Fruit fly (Drosophila melanogaster) ovary, adult (tissue): ENCODE measurements around the gene CG33946.

Experiments
- CG17801 ChIP-seq: fragments of 200-800 bp; optimal IDR thresholded peaks from 2 replicates; lab custom pipeline; 2019; ENCODE audit warnings: missing biosample characterization, mild to moderate bottlenecking, missing genetic modification characterization, moderate library complexity; ENCODE audit not compliant: partially characterized antibody

The CG33946 gene

DNA sequence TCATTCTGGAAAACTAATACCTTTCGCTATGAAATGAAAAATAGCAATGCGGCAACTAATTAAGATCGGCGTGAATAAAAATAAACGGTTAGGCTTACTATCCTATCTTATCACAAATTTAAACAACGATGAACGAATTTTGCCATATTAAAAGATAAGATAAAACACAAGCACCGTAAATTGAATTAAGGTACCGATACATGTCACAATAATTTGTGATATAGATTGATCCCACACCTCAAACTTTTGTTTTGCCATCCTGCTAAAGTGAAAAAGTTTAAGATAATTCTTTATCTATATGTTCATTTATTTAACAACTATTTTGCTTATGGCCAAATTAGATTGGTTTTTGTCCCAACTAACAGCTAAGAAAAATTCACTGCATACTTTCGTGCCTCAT is 13.7 kb downstream of the CG33946 start, which contains the start of gene CG42714:
Gene CG42714 (minus strand): TSS at position 22 of the 400 bp plus-strand sequence.
- TF ChIP-seq CG17801 (GFP tag; lab: Kevin White, UChicago), result no peak

DNA sequence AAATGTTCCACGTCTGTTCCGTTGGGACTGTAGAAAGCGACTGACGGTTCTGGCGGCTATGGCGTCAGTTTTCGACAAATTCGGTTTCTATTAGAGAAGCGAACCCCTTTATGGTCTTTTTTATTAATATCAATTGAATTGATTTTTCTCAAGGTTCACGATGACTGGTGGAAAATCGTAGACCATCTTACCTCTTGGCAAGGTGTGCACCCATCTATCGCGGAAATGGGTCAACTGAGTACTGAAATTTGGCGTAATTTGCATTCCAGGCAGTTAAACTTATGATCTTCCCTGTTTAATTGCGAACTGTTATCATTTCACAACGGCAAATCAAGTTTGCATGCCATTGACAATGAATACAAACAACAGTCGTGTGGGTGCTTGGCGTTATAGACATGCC is 19.6 kb downstream of the CG33946 start, which contains the start of gene CG10226:
Gene CG10226 (minus strand): TSS at position 101 of the 400 bp plus-strand sequence.
- TF ChIP-seq CG17801 (GFP tag; lab: Kevin White, UChicago), result no peak

DNA sequence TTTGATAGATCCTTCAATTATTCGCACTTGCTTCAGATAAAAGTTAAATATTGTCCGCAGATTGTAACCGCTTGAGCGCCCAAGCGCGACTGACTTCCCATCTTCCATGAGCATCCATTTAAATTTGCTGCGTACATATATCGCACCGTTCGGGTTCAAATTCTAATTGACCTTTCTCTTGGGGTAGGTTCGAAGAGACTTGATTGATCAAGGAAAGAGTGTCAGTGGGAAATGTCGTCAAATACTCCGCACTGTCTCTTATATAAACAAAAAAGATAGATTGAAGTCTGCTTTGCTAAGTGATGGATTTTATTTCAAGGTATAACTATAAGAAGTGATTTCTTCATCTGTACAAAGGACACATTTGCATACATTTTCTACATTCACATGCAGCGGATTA is 25.3 kb downstream of the CG33946 start, which contains the start of gene Mdr65:
Gene Mdr65 (minus strand): TSS at position 101 of the 400 bp plus-strand sequence.
- TF ChIP-seq CG17801 (GFP tag; lab: Kevin White, UChicago), result no peak

DNA sequence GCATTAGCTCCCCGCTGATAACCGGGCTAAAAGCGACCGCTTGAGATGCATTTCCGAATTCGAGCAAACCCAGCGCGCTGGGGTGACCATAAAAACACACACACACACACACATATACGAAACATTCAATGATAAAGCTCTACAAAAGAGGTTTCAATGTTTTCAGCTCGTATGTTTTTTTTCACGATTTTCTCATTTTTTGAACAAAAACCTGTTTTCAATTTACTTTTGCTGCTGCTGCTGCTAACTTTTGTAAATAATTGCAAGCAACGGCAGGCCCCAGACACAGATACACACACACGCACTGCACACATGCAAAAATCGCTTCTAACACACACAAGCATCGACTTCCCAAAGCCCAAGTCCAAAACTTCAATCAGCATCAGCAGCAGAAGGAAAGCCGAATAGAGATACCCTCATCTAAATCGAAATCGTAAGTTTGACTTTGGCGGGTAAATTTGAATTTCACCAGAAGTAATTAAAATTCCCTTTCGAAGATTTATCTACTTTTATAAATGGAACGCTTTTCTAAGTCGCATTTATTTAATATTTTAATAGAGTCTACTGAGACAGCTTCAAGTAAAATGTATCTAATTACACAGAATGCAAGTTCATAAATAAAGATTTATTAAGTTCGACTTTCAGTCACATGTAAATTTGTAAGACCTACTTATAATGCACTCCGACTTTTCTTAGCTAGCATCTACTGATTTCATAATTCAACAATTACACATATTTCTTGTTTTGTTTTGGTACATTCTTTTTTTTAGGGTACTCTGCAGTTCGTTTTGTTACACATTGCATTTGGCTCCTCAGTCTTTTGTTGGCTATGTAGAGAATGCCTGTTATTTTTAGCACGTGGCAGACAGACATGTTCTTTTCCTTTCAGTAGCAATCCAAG is 29.1 kb downstream of the CG33946 start:
- no peak for TF ChIP-seq CG17801 (GFP tag; lab: Kevin White, UChicago)

DNA sequence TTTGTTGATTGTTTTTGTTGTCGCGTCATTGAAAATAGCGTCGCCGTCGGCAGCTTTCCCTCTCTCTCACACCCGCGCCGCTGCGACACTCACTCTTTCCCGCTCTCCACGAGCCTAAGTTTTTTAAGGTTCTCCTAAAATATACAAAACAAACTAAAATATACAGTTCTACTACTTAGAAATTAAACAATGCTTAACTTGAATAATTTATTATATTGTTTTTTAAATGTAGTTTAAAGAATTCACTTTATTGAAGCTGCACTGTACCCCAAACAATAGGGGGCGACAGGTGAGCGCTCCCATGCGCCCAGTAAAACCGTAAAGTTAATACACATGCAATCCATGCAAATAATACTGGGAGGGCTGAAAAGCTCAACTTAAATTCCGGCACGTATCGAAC is 33.4 kb downstream of the CG33946 start:
- TF ChIP-seq CG17801 (GFP tag; lab: Kevin White, UChicago), result peak; percentile 37

DNA sequence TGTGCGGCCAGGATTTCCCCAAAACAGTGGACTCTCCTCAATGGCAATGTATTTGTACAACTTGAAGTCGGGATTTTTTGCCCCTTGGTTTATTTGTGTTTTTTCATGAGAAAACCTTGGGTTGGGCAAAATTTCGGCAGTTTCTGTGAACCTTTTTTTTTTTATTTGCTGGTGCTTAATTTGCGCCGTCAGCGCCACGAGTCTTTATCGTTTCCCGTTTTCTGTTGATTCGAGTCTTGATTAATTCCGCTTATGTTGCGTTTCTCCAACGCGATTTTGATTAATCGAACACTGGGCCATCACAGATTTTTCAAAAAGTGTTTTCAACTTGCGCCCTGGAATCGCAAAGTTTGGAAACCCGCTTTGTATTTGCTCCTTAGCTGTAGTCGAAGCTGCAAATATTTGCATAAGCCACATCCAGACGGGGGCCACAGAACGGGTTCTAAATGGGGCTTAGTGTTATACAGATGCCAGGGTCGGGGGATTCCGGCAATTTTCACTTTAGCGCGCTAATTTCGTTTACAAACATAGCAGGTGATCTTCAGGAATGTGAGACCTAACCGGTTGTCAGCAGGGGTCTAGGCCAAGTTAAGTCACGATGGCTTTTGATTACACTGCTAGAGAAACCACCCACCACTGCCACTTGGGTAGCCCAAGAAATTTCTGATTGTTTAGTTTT is 34.2 kb downstream of the CG33946 start:
- no peak for TF ChIP-seq CG17801 (GFP tag; lab: Kevin White, UChicago)

DNA sequence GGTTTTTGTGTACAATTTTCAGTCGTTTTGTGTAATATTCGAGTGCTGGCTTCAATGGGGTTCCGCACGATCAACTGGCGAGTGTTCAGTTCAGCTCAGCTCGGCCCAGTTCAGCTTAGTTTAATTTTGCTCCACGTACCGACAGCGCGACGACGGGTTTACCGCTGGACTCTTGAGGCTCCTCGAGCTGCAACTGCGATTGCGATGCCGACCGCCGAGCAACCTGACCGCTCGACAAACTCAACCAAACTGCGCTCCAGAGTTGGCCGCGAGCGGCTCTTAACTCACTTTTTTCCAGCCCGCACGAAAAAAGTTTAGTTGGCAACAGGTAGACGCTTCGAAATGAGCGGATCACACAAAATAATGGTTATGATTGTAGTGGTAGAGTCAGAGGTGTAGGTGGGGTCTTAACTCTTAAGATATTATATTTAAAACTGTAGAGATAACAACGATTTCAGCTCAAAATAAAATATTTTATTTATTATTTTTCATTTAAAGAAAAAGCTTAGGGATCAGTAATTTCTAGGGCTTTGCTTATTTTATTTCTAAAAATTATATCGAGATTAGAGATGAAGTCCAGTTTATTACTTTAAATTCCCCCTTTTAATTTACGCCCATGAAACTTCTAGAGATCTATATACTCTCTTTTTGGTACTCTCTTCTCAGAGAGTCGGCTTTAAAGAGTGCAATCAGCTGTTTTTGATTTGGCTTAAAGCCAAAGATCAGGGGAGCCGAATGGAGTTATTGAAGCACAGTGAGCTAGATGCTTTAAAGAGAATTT is 36.2 kb downstream of the CG33946 start, which contains the start of gene Best2:
Gene Best2 (minus strand): TSS at position 258 of the 781 bp plus-strand sequence.
- TF ChIP-seq CG17801 (GFP tag; lab: Kevin White, UChicago), result peak; percentile 96

DNA sequence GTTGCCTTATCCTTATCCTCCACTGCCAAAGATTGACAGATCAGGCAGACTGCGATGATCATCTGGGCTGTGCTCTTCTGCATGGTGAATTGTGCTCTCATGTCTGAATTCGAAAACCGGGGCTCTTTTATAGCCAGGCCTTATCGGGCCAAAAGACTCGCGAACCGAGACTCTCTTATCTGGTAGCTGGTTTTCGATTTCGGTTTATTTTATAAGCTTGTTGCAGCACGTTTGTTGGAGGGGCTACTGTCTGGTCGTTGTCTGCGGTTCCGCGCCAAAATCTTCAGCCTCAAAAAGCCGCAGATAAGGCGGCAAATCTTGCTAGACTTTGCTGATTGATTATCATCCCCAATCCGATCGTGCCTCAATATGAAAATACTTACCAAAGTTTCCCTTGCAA is 38.3 kb downstream of the CG33946 start, which contains the start of gene CG10163:
Gene CG10163 (minus strand): TSS at position 101 of the 400 bp plus-strand sequence.
- no peak for TF ChIP-seq CG17801 (GFP tag; lab: Kevin White, UChicago)

DNA sequence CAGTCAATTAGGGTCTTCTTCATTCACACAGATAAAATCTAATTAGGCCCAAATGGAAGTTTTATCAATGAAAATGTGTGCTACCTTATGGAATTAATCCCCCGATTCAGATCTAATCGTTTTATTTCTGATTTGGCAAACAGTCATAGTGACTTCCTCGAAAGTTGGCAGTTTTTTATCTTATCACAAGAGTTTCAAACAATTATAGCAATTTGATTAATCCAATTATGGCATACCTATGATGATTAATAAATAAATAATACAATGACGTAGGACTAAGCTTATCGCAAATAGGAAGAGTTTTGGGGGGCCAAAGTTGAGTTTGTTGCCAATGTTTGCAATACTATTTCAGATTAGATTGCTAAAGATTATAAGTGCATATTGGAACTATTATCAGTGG is 40.9 kb downstream of the CG33946 start:
- no peak for TF ChIP-seq CG17801 (GFP tag; lab: Kevin White, UChicago)

DNA sequence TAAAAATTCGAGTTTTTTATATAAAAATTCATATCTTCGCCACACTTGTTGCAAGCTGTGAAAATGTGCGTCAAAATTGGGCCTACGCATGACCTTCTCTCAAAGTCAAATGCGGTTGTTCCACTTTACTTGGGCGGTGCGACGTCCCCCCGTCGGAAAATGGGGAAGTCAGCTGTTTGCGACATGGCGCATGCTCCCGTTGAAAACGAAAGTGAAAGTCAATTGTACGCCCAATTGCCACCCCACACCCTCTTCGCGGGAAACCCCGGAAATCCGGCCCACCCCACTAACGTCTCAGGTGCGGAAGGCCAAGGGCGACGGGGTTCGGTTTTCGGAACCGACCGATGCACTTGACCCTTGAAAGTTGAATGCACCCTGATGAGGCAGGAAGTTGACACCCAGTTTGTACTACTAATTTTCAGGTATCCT is 41.7 kb downstream of the CG33946 start:
- no peak for TF ChIP-seq CG17801 (GFP tag; lab: Kevin White, UChicago)

DNA sequence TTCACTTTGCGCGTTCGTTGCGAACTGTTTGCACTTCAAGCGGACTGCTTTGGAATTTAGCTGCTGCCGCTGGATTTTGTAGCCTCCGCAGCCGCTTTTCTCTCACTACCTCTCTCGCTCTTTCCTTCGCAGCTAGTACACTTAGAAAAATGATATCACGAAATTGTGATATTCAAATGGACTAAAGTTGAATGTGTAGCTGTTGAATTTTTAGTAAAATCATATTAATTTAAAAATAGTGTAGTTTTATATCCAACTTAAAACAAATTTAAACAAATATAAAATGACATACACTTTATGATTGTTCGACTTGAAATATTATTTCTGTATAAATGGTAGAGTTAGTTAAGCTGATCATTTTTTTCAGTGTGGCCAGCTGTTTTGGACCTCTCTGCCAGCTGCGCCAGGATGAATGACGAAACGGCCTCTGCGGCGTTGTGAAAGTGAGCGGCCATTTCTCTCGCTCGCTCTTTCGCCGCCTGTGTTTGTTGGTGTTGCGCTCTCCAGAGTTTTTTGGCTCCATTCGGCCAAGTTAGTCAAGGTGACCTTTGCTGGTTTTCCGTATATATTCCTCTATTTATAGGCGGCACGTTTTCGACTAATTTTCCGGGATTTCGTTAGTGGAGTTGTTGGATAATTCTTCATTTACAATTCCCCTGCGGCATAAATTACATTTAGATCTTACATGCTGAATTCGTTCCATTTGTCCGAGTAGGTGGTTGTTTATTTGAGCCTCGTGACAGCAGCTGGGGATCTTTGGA is 42.4 kb downstream of the CG33946 start, which contains the start of gene Ldh:
Gene Ldh (minus strand): TSS at position 51 of the 761 bp plus-strand sequence.
- TF ChIP-seq CG17801 (GFP tag; lab: Kevin White, UChicago), result peak; percentile 75

DNA sequence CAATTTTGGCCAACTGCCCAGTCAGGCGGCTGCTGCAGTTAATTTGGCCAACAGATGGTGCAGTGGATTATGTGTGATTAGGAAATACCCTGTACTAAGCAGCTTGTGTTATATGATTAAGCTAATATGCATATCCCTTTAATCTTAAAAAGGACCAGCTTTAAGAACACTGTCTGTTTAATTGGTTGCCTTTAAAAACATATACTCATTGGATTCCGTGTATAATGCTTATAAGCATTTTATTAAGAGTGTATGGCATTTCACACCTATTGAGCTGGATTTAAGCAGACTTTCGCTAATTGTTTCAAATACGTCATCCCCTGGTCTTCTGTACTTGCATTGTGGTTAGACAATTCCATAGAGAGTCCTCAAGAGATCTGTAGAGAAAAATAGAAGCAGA is 43.1 kb downstream of the CG33946 start:
- TF ChIP-seq CG17801 (GFP tag; lab: Kevin White, UChicago), result no peak
